Fruit fly (Drosophila melanogaster) whole organism, prepupa: ENCODE data around the gene RpL13A.

Experiments
- CG4318 ChIP-seq: fragments of 200-800 bp; sonication (Bioruptor generic); optimal IDR thresholded peaks from 3 replicates; lab custom pipeline; 2017; ENCODE audit warnings: missing biosample characterization, mild to moderate bottlenecking, missing genetic modification characterization
- CG8632 ChIP-seq: fragments of 200-800 bp; sonication (Bioruptor generic); optimal IDR thresholded peaks from 3 replicates; lab custom pipeline; 2016; ENCODE audit warnings: missing biosample characterization, missing genetic modification characterization
- Gug ChIP-seq: fragments of 200-800 bp; sonication (Bioruptor generic); IDR thresholded peaks from 2 replicates; pipeline ENCODE4 v1.3.6; 2022; ENCODE audit warnings: missing biosample characterization, missing genetic modification characterization
- fd59A ChIP-seq: fragments of 200-800 bp; sonication (Bioruptor generic); optimal IDR thresholded peaks from 2 replicates; lab custom pipeline; 2017; ENCODE audit warnings: missing biosample characterization, mild to moderate bottlenecking, missing genetic modification characterization, missing genetic modification reagents
- lz ChIP-seq: fragments of 200-800 bp; sonication (Bioruptor generic); optimal IDR thresholded peaks from 3 replicates; lab custom pipeline; 2016; ENCODE audit warnings: missing biosample characterization, missing genetic modification characterization

The RpL13A gene

DNA sequence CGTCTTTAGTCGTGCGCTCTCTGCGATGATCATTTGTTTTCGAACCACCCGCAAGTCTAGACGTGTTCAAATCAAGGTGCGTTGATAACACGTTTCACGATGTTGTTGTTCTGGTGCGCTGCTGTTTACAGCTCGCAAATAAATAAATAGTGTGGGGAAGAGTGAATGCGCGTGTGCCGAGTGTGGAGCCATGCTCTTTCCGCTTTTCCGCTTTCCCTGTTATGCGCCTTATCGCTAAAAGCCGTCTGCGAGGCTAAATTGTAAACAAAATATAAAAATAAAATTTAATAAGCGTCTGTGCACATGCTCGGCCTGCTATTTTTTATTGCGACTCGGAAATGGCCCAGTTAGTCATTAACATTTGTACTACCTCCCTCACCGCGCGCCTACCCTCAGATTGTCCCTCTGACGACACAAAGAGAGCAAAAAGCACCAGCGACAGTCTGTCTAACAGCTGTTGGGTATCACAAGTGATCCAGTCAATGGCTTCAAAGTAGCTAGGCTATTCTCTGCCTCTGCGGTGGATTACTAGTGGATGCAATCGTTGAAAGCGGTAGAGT is 48.5 kb downstream of the RpL13A start (continued):
- TF ChIP-seq lz (GFP tag; lab: Kevin White, UChicago) (no peak), fd59A (GFP tag; lab: Kevin White, UChicago) (no peak), CG4318 (GFP tag; lab: Kevin White, UChicago) (no peak), CG8632 (GFP tag; lab: Kevin White, UChicago) (peak; percentile 20), Gug (GFP tag; lab: Robert Waterston, UW) (no peak)
- TF ChIP-seq, all 60 proteins: peak for 15
